Worm (Caenorhabditis elegans): Measurements from ENCODE around the gene npr-24.

Gene npr-24

ce11 chrX:17434234-17434633, 52.4 kb downstream of the npr-24 start, which contains the start of gene fubl-3 (continued):
- TF ChIP-seq hmg-1.1 (GFP tag; IDR thresholded peaks at IDR 0.05) (peak; percentile 31; the same call in 1 of the 2 replicates), mxl-3 (GFP tag; optimal IDR thresholded peaks at IDR 0.05) (peak; percentile 15), ZK546.5 (tag; optimal IDR thresholded peaks at IDR 0.05) (no peak), nhr-111 (GFP tag; optimal IDR thresholded peaks at IDR 0.05) (no peak), daf-8 (GFP tag; IDR thresholded peaks at IDR 0.05) (no peak), sdz-12 (GFP tag; optimal IDR thresholded peaks at IDR 0.05) (no peak), lir-3 (tag; optimal IDR thresholded peaks at IDR 0.05) (no peak), F37D6.2 (tag; optimal IDR thresholded peaks at IDR 0.05) (no peak), ctbp-1 (GFP tag; IDR thresholded peaks at IDR 0.05) (0 out of 2 replicates have a peak, but pooled peaks have one; percentile 29), daf-16 (GFP tag; optimal IDR thresholded peaks at IDR 0.05) (no peak), daf-16 (tag; optimal IDR thresholded peaks at IDR 0.05) (peak; percentile 18), Y105C5A.15 (GFP tag; IDR thresholded peaks at IDR 0.05) (no peak), egl-27 (tag; optimal IDR thresholded peaks at IDR 0.05) (no peak), lsy-2 (tag; optimal IDR thresholded peaks at IDR 0.05) (peak; percentile 70 to 95), hlh-11 (tag; optimal IDR thresholded peaks at IDR 0.05) (peak; percentile 30), nhr-102 (tag; optimal IDR thresholded peaks at IDR 0.05) (no peak), zag-1 (tag; optimal IDR thresholded peaks at IDR 0.05) (no peak)

Data from whole organism, L4 larva.